Worm (Caenorhabditis elegans): ENCODE data around the gene cln-3.1.

cln-3.1 gene

DNA sequence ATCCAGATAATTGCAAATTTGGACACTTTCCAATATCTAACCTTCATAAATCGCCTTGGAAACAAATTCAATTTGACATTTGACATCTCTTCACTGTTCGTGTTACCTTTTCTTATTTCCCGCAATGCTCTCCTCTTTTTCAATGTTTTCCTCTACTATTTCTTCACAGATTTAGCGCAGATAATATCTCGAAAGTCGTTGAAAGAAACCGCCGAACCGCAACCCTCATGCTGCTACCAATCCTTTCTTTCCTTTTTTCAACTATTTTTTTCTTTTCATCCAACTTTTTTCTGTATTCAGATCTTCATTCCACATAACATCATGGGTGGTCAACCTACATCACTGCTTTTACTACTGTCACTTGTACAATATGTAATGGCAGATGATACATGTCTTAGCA is 31.1 kb downstream of the cln-3.1 start, which contains the start of gene T19B10.5:
T19B10.5 (plus strand) TSS at position 301 of the 400 bp plus-strand sequence.
- TF ChIP-seq dpff-1 (tag; optimal IDR thresholded peaks at IDR 0.05) (no peak), aptf-3 (GFP tag; IDR thresholded peaks at IDR 0.05) (no peak), F10E7.11 (tag; optimal IDR thresholded peaks at IDR 0.05) (no peak), bed-2 (GFP tag; IDR thresholded peaks at IDR 0.05) (no peak), C06A6.2 (GFP tag; conservative IDR thresholded peaks at IDR 0.05) (no peak), athp-1 (tag; optimal IDR thresholded peaks at IDR 0.05) (no peak), ztf-22 (GFP tag; optimal IDR thresholded peaks at IDR 0.05) (no peak), lin-35 (GFP tag; optimal IDR thresholded peaks at IDR 0.05) (no peak), let-526 (GFP tag; IDR thresholded peaks at IDR 0.05) (no peak), gei-17 (GFP tag; optimal IDR thresholded peaks at IDR 0.05) (no peak), ceh-91 (GFP tag; IDR thresholded peaks at IDR 0.05) (no peak)

DNA sequence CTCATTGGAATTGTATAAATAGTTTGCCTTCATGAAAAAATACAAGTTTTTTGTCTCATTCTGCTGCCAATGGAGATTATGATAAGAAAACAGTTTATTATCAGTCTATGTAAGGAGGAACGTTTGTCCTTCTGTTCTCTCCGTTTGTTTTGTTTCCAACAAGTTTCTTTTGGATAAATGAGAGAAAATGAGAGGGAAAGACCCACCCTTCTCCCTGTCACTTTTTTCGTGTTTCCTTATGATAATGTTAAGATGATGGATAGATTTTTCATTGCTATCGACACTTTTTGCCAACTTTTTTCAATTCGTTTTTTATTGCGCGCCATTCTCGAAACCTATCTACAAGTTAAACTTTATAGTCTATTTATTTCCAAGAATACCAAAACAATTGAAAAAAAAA is 34.3 kb downstream of the cln-3.1 start:
- TF ChIP-seq ceh-58 (GFP tag; IDR thresholded peaks at IDR 0.05) (no peak), ztf-26 (tag; optimal IDR thresholded peaks at IDR 0.05) (no peak), akir-1 (GFP tag; optimal IDR thresholded peaks at IDR 0.05) (no peak), lin-26 (GFP tag; IDR thresholded peaks at IDR 0.05) (no peak), zim-3 (tag; optimal IDR thresholded peaks at IDR 0.05) (no peak), atf-7 (tag; optimal IDR thresholded peaks at IDR 0.05) (no peak), madf-3 (GFP tag; IDR thresholded peaks at IDR 0.05) (no peak), T07F8.4 (tag; optimal IDR thresholded peaks at IDR 0.05) (no peak), lin-54 (GFP tag; optimal IDR thresholded peaks at IDR 0.05) (no peak), ztf-22 (GFP tag; optimal IDR thresholded peaks at IDR 0.05) (no peak)

DNA sequence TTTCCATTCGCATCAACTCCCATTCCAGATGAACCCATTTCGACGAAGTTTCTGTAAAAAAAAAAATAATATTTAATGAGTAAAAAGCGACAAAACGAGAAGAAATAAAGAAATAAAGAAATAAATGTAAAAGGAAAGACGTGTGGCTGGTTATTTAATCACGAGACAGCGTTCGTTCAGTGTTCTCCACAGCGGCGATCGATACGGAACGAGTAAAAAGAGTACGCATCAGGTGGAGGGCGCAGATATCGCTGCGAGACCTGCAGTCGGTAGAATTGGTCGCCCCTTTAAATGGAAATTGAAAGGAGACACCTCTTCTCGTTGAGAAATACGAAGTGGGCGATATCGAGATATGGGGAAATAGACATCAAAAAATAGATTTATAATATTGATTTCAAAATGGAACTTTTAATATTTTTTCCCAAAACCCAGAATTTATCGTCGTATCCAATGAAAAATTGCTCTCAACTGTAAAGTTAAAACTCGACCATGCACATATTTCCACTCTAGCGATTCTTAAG is 36.7 kb downstream of the cln-3.1 start, which contains the start of gene pqn-70:
pqn-70 (minus strand) TSS at position 51 of the 521 bp plus-strand sequence.
- TF ChIP-seq somi-1 (GFP tag; optimal IDR thresholded peaks at IDR 0.05) (peak; percentile 68), ccch-3 (GFP tag; optimal IDR thresholded peaks at IDR 0.05) (no peak), F10E7.11 (tag; optimal IDR thresholded peaks at IDR 0.05) (no peak), lin-26 (GFP tag; IDR thresholded peaks at IDR 0.05) (peak; percentile 71; the same call in 1 of the 2 replicates), ceh-27 (GFP tag; optimal IDR thresholded peaks at IDR 0.05) (peak; percentile 82), F55B11.4 (tag; optimal IDR thresholded peaks at IDR 0.05; ENCODE audit: borderline replicate concordance, insufficient read depth) (no peak), sdz-38 (tag; optimal IDR thresholded peaks at IDR 0.05) (no peak), tlf-1 (GFP tag; optimal IDR thresholded peaks at IDR 0.05) (peak; percentile 46), tbp1 (GFP tag; optimal IDR thresholded peaks at IDR 0.05) (peak; percentile 62), egrh-3 (GFP tag; IDR thresholded peaks at IDR 0.05) (peak; percentile 58), ama-1 (optimal IDR thresholded peaks at IDR 0.05) (no peak), ama-1 (GFP tag; optimal IDR thresholded peaks at IDR 0.05) (no peak), D2030.7 (GFP tag; IDR thresholded peaks at IDR 0.05) (peak; percentile 33; the same call in 1 of the 2 replicates), hmg-1.2 (GFP tag; IDR thresholded peaks at IDR 0.05) (peak; percentile 94), akir-1 (GFP tag; optimal IDR thresholded peaks at IDR 0.05) (no peak), zim-3 (tag; optimal IDR thresholded peaks at IDR 0.05) (no peak), K11D2.4 (GFP tag; IDR thresholded peaks at IDR 0.05) (0 out of 2 replicates have a peak, but pooled peaks have one; percentile 42), hrde-1 (tag; optimal IDR thresholded peaks at IDR 0.05; ENCODE audit: borderline replicate concordance) (no peak), B0035.1 (tag; optimal IDR thresholded peaks at IDR 0.05) (peak; percentile 33), nfyb-1 (GFP tag; IDR thresholded peaks at IDR 0.05) (peak; percentile 81; the same call in 1 of the 2 replicates), unc-130 (GFP tag; optimal IDR thresholded peaks at IDR 0.05) (peak; percentile 28), mcd-1 (GFP tag; IDR thresholded peaks at IDR 0.05) (peak; percentile 74), F37B4.10 (GFP tag; IDR thresholded peaks at IDR 0.05) (no peak), snpc-3.4 (tag; optimal IDR thresholded peaks at IDR 0.05) (peak; percentile 32), attf-3 (GFP tag; conservative IDR thresholded peaks at IDR 0.05) (peak; percentile 52; the same call in 1 of the 2 replicates), rpc-1 (optimal IDR thresholded peaks at IDR 0.05) (no peak), rpc-1 (tag; optimal IDR thresholded peaks at IDR 0.05) (no peak), Y95B8A.8 (GFP tag; IDR thresholded peaks at IDR 0.05) (0 out of 2 replicates have a peak, but pooled peaks have one; percentile 7), ZK185.1 (tag; optimal IDR thresholded peaks at IDR 0.05; ENCODE audit: poor library complexity, severe bottlenecking) (peak; percentile 65), chd-7 (tag; optimal IDR thresholded peaks at IDR 0.05) (peak; percentile 29), lin-54 (GFP tag; optimal IDR thresholded peaks at IDR 0.05) (peak; percentile 57), athp-1 (tag; optimal IDR thresholded peaks at IDR 0.05) (peak; percentile 33)

Data from whole organism, young adult.